Worm (Caenorhabditis elegans) whole organism, early embryonic: ENCODE results near the gene ins-5.

Source experiments
- aly-1 ChIP-seq: sonication (generic microtip); optimal IDR thresholded peaks from 2 replicates; lab custom pipeline; 2016; ENCODE audit warnings: missing genetic modification characterization, missing compliant biosample characterization
- ama-1 ChIP-seq: fragments of 150-350 bp; optimal IDR thresholded peaks from 2 replicates; lab custom pipeline; 2014
- ceh-13 ChIP-seq: fragments of 200-800 bp; sonication (Bioruptor generic); optimal IDR thresholded peaks from 2 replicates; lab custom pipeline; 2018; ENCODE audit warnings: mild to moderate bottlenecking, missing genetic modification characterization, missing compliant biosample characterization
- ceh-36 ChIP-seq: sonication (generic microtip); optimal IDR thresholded peaks from 2 replicates; lab custom pipeline; 2016; ENCODE audit warnings: missing genetic modification characterization, inconsistent platforms, missing compliant biosample characterization
- flt-1 ChIP-seq: fragments of 200-800 bp; sonication (Bioruptor generic); IDR thresholded peaks from 2 replicates; pipeline ENCODE4 v1.3.6; 2022; ENCODE audit warnings: missing genetic modification characterization, missing compliant biosample characterization
- hmg-4 ChIP-seq: fragments of 200-800 bp; sonication (Bioruptor generic); optimal IDR thresholded peaks from 2 replicates; lab custom pipeline; 2018; ENCODE audit warnings: mild to moderate bottlenecking, missing genetic modification characterization, missing compliant biosample characterization
- hnd-1 ChIP-seq: sonication (generic microtip); optimal IDR thresholded peaks from 2 replicates; lab custom pipeline; 2016; ENCODE audit warnings: missing genetic modification characterization, missing compliant biosample characterization
- scrt-1 ChIP-seq: fragments of 200-800 bp; sonication (Bioruptor generic); IDR thresholded peaks from 2 replicates; pipeline ENCODE4 v1.3.6; 2022; ENCODE audit warnings: missing genetic modification characterization, missing compliant biosample characterization
- tbx-11 ChIP-seq: fragments of 200-800 bp; sonication (Bioruptor generic); IDR thresholded peaks from 2 replicates; pipeline ENCODE4 v1.3.6; 2022; ENCODE audit warnings: missing genetic modification characterization, missing compliant biosample characterization
- tra-4 ChIP-seq: sonication (generic microtip); optimal IDR thresholded peaks from 2 replicates; lab custom pipeline; 2017; ENCODE audit warnings: missing genetic modification characterization, missing compliant biosample characterization

DNA sequence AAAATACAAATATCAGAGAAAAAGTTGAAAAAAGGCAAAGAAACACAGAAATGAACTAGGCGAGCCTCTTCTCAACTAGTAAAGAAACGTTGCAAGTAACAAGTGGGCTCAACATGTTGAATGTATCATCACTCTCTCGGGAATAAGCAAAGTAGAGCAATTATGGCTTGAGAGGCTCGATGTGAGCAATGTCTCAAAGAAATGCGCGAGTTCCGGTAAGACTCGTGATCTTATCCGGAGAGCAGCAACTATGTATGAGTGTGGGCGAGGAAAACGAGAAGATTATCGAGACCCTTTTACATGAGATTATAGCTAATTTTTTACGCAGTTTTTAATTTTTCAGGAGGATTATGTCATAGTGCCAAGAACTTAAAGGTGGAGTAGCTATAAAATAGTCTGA lies 45.1 kb upstream of the ins-5 start:
- no peak for TF ChIP-seq ama-1 (lab: Kevin White, UChicago)
- TF ChIP-seq tbx-11 (GFP tag; lab: Robert Waterston, UW) = no peak
- no peak for TF ChIP-seq hnd-1
- no peak for TF ChIP-seq hmg-4
- TF ChIP-seq scrt-1 (GFP tag; lab: Robert Waterston, UW) = no peak
- no peak for TF ChIP-seq ceh-13
- TF ChIP-seq flt-1 = no peak
- TF ChIP-seq tra-4 (tag; lab: Kevin White, UChicago) = no peak
- no peak for TF ChIP-seq ceh-36 (tag; lab: Kevin White, UChicago)
- TF ChIP-seq aly-1 (tag; lab: Kevin White, UChicago) = no peak
